Worm (Caenorhabditis elegans): ENCODE results near the gene nspg-12.

- TF ChIP-seq cog-1 (tag; optimal IDR thresholded peaks at IDR 0.05): no peak
- TF ChIP-seq klf-2 (GFP tag; conservative IDR thresholded peaks at IDR 0.05): no peak
- TF ChIP-seq flt-1 (GFP tag; IDR thresholded peaks at IDR 0.05): no peak
- no peak for TF ChIP-seq ref-1 (GFP tag; conservative IDR thresholded peaks at IDR 0.05)
- no peak for TF ChIP-seq tab-1 (GFP tag; IDR thresholded peaks at IDR 0.05)
- no peak for TF ChIP-seq ztf-29 (GFP tag; IDR thresholded peaks at IDR 0.05)
Measured at ce11 chrX:5279674-5280073, 22.6 kb downstream of the nspg-12 start, which contains the start of gene rga-8.
